Worm (Caenorhabditis elegans): ENCODE results near the gene arrd-10.

DNA sequence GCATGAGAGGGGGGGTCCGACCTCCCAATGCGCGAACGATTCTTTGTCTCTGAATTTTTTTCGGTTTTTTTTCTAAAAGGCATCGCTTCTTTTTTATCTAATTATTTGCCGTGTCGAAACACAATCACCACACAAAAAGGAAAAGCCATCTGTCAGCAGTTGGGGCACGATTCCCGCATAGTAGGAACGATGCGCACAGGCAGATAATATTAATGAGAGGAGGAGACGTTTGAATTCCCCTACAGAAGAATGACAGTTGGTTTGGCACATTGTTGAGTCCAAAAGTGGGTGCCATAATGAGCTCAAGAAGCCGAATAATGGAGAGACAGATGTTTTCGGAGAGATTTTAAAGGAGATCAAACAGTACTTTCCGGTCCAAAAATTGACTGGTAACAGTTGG, 44.8 kb downstream of the arrd-10 start:
- TF ChIP-seq cnd-1 (tag; optimal IDR thresholded peaks at IDR 0.05) (peak; percentile 47), mep-1 (tag; optimal IDR thresholded peaks at IDR 0.05) (no peak), ztf-11 (tag; optimal IDR thresholded peaks at IDR 0.05) (no peak), lin-13 (tag; optimal IDR thresholded peaks at IDR 0.05) (no peak), blmp-1 (tag; optimal IDR thresholded peaks at IDR 0.05) (no peak)
